Worm (Caenorhabditis elegans) whole organism, L3 larva: ENCODE measurements around the gene egl-27.

Source experiments
- egl-27 ChIP-seq: sonication (generic microtip); optimal IDR thresholded peaks from 4 replicates; lab custom pipeline; 2017; ENCODE audit warnings: missing biosample characterization, missing genetic modification reagents, missing genetic modification characterization
- hmg-11 ChIP-seq: sonication (generic microtip); optimal IDR thresholded peaks from 2 replicates; lab custom pipeline; 2016; ENCODE audit warnings: missing genetic modification characterization, missing compliant biosample characterization
- skn-1 ChIP-seq: fragments of 150-350 bp; optimal IDR thresholded peaks from 2 replicates; lab custom pipeline; 2014; ENCODE audit warnings: missing biosample characterization, missing genetic modification characterization

DNA sequence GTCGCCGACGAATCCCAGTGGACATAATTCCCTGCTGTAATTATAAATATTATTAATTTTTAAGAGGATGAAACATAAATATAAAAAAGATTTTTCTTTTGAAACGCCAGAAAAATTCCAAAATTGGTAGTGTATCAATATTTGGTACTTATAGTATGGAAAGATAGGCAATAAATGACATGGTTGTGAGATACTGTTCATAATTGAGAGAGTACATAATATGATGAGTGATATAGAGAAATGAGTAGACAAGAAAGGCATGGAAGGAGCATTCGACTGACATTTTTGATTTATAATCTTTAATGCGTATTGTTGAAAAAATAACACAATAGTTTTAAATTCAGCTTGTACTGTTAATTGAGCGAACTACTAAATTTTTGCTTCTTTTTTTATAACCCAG is 62.7 kb downstream of the egl-27 start, which contains the start of gene C44B7.11:
- TF ChIP-seq hmg-11 (no peak), skn-1 (tag; lab: Kevin White, UChicago) (no peak), egl-27 (tag; lab: Kevin White, UChicago) (no peak)
